Fruit fly (Drosophila melanogaster) whole organism, embryonic: ENCODE measurements around the gene Gr63a.

Source experiments
- Atf-2 ChIP-seq: fragments of 200-800 bp; sonication (Bioruptor generic); optimal IDR thresholded peaks from 2 replicates; lab custom pipeline; 2016; ENCODE audit warnings: missing biosample characterization, missing genetic modification characterization
- B-H1 ChIP-seq: fragments of 200-800 bp; sonication (Bioruptor generic); IDR thresholded peaks from 3 replicates; pipeline ENCODE4 v1.3.6; 2022; ENCODE audit warnings: missing biosample characterization, missing genetic modification characterization
- Bteb2 ChIP-seq: fragments of 200-800 bp; sonication (Bioruptor generic); optimal IDR thresholded peaks from 2 replicates; lab custom pipeline; 2016; ENCODE audit warnings: missing biosample characterization, missing genetic modification characterization
- CG10267 ChIP-seq: fragments of 200-800 bp; sonication (Bioruptor generic); optimal IDR thresholded peaks from 2 replicates; lab custom pipeline; 2018; ENCODE audit warnings: missing biosample characterization, mild to moderate bottlenecking, missing genetic modification characterization, moderate library complexity
- CG10654 ChIP-seq: fragments of 200-800 bp; sonication (Bioruptor generic); optimal IDR thresholded peaks from 2 replicates; lab custom pipeline; 2016; ENCODE audit warnings: missing biosample characterization, missing genetic modification characterization
- CG10959 ChIP-seq: fragments of 200-800 bp; sonication (Bioruptor generic); IDR thresholded peaks from 2 replicates; pipeline ENCODE4 v1.3.6; 2022; ENCODE audit warnings: missing biosample characterization, missing genetic modification characterization
- CG1233 ChIP-seq: fragments of 200-800 bp; sonication (Bioruptor generic); optimal IDR thresholded peaks from 4 replicates; lab custom pipeline; 2018; ENCODE audit warnings: missing biosample characterization, mild to moderate bottlenecking, missing genetic modification characterization
- CG13424 ChIP-seq: fragments of 200-800 bp; sonication (Bioruptor generic); optimal IDR thresholded peaks from 2 replicates; lab custom pipeline; 2019; ENCODE audit warnings: missing biosample characterization, mild to moderate bottlenecking, missing genetic modification characterization, moderate library complexity
- CG14050 ChIP-seq: fragments of 200-800 bp; sonication (Bioruptor generic); IDR thresholded peaks from 3 replicates; pipeline ENCODE4 v1.3.6; 2022; ENCODE audit warnings: missing biosample characterization, missing genetic modification characterization
- CG14667 ChIP-seq: fragments of 200-800 bp; sonication (Bioruptor generic); IDR thresholded peaks from 2 replicates; pipeline ENCODE4 v1.3.6; 2022; ENCODE audit warnings: missing biosample characterization, missing genetic modification characterization
- CG15269 ChIP-seq: fragments of 200-800 bp; sonication (Bioruptor generic); optimal IDR thresholded peaks from 2 replicates; lab custom pipeline; 2018; ENCODE audit warnings: missing biosample characterization, mild to moderate bottlenecking, missing genetic modification characterization, moderate library complexity
- CG1529 ChIP-seq: fragments of 200-800 bp; sonication (Bioruptor generic); optimal IDR thresholded peaks from 3 replicates; lab custom pipeline; 2018; ENCODE audit warnings: missing biosample characterization, missing genetic modification characterization
- CG17612 ChIP-seq: fragments of 200-800 bp; sonication (Bioruptor generic); IDR thresholded peaks from 2 replicates; pipeline ENCODE4 v1.3.6; 2022; ENCODE audit warnings: missing biosample characterization, missing genetic modification characterization
- CG17829 ChIP-seq: fragments of 200-800 bp; optimal IDR thresholded peaks from 2 replicates; lab custom pipeline; 2019; ENCODE audit warnings: missing biosample characterization, mild to moderate bottlenecking, missing genetic modification characterization, moderate library complexity
- CG18764 ChIP-seq: fragments of 200-800 bp; sonication (Bioruptor generic); optimal IDR thresholded peaks from 3 replicates; lab custom pipeline; 2016; ENCODE audit warnings: missing biosample characterization, missing genetic modification characterization
- CG2202 ChIP-seq: fragments of 200-800 bp; sonication (Bioruptor generic); optimal IDR thresholded peaks from 2 replicates; lab custom pipeline; 2018; ENCODE audit warnings: missing biosample characterization, mild to moderate bottlenecking, missing genetic modification characterization
- CG30403 ChIP-seq: fragments of 200-800 bp; sonication (Bioruptor generic); optimal IDR thresholded peaks from 3 replicates; lab custom pipeline; 2016; ENCODE audit warnings: missing biosample characterization, missing genetic modification characterization
- CG3065 ChIP-seq: fragments of 200-800 bp; sonication (Bioruptor generic); optimal IDR thresholded peaks from 2 replicates; lab custom pipeline; 2016; ENCODE audit warnings: missing biosample characterization, missing genetic modification characterization
- CG3163 ChIP-seq: fragments of 200-800 bp; sonication (Bioruptor generic); optimal IDR thresholded peaks from 3 replicates; lab custom pipeline; 2016; ENCODE audit warnings: missing biosample characterization, missing genetic modification characterization
- CG32532 ChIP-seq: fragments of 200-800 bp; sonication (Bioruptor generic); IDR thresholded peaks from 2 replicates; pipeline ENCODE4 v1.3.6; 2022; ENCODE audit warnings: missing biosample characterization, missing genetic modification characterization
- CG5180 ChIP-seq: fragments of 200-800 bp; sonication (Bioruptor generic); optimal IDR thresholded peaks from 3 replicates; lab custom pipeline; 2017; ENCODE audit warnings: missing biosample characterization, missing genetic modification characterization, mild to moderate bottlenecking, moderate library complexity, missing genetic modification reagents
- CG7745 ChIP-seq: fragments of 200-800 bp; sonication (Bioruptor generic); optimal IDR thresholded peaks from 2 replicates; lab custom pipeline; 2018; ENCODE audit warnings: missing biosample characterization, mild to moderate bottlenecking, missing genetic modification characterization, moderate library complexity
- CG7928 ChIP-seq: fragments of 200-800 bp; sonication (Bioruptor generic); optimal IDR thresholded peaks from 2 replicates; lab custom pipeline; 2017; ENCODE audit warnings: missing biosample characterization, mild to moderate bottlenecking, missing genetic modification characterization
- CG8281 ChIP-seq: fragments of 200-800 bp; sonication (Bioruptor generic); optimal IDR thresholded peaks from 2 replicates; lab custom pipeline; 2018; ENCODE audit warnings: missing biosample characterization, mild to moderate bottlenecking, missing genetic modification characterization, moderate library complexity
- Dek ChIP-seq: fragments of 200-800 bp; sonication (Bioruptor generic); optimal IDR thresholded peaks from 3 replicates; lab custom pipeline; 2019; ENCODE audit warnings: missing biosample characterization, mild to moderate bottlenecking, missing genetic modification characterization, moderate library complexity
- Fer3 ChIP-seq: fragments of 200-800 bp; sonication (Bioruptor generic); optimal IDR thresholded peaks from 2 replicates; lab custom pipeline; 2018; ENCODE audit warnings: missing biosample characterization, mild to moderate bottlenecking, missing genetic modification characterization, moderate library complexity
- Gsc ChIP-seq: fragments of 200-800 bp; sonication (Bioruptor generic); IDR thresholded peaks from 2 replicates; pipeline ENCODE4 v1.3.6; 2022; ENCODE audit warnings: missing biosample characterization, missing genetic modification characterization
- Hey ChIP-seq: fragments of 200-800 bp; sonication (Bioruptor generic); optimal IDR thresholded peaks from 3 replicates; lab custom pipeline; 2018; ENCODE audit warnings: missing biosample characterization, mild to moderate bottlenecking, missing genetic modification characterization
- Hmr ChIP-seq: fragments of 200-800 bp; sonication (Bioruptor generic); optimal IDR thresholded peaks from 3 replicates; lab custom pipeline; 2017; ENCODE audit warnings: mild to moderate bottlenecking, missing biosample characterization, missing genetic modification reagents, missing genetic modification characterization
- Hr78 ChIP-seq, 2 experiments: fragments of 200-800 bp in 1 of 2; fragments of >200 bp in 1 of 2; sonication (Bioruptor generic) in 1 of 2; optimal IDR thresholded peaks; 2 replicates each; lab custom pipeline; 2017 to 2019; ENCODE audit warnings: missing biosample characterization in 2 of 2, missing genetic modification characterization in 2 of 2, mild to moderate bottlenecking in 1 of 2, moderate library complexity in 1 of 2
- Hsf ChIP-seq: fragments of 200-800 bp; sonication (Bioruptor generic); optimal IDR thresholded peaks from 3 replicates; lab custom pipeline; 2016; ENCODE audit warnings: missing biosample characterization, missing genetic modification characterization
- Kr ChIP-seq: fragments of 200-800 bp; sonication (Bioruptor generic); optimal IDR thresholded peaks from 2 replicates; lab custom pipeline; 2017; ENCODE audit warnings: missing biosample characterization, mild to moderate bottlenecking, missing genetic modification characterization
- Lim3 ChIP-seq: fragments of 200-800 bp; sonication (Bioruptor generic); IDR thresholded peaks from 2 replicates; pipeline ENCODE4 v1.3.6; 2022; ENCODE audit warnings: missing biosample characterization, missing genetic modification characterization
- MESR4 ChIP-seq: fragments of 200-800 bp; sonication (Bioruptor generic); optimal IDR thresholded peaks from 2 replicates; lab custom pipeline; 2018; ENCODE audit warnings: missing biosample characterization, mild to moderate bottlenecking, missing genetic modification characterization, moderate library complexity
- Sox100B ChIP-seq: fragments of 200-800 bp; sonication (Bioruptor generic); optimal IDR thresholded peaks from 3 replicates; lab custom pipeline; 2018; ENCODE audit warnings: missing biosample characterization, mild to moderate bottlenecking, missing genetic modification characterization
- gcm2 ChIP-seq: fragments of 200-800 bp; sonication (Bioruptor generic); optimal IDR thresholded peaks from 2 replicates; lab custom pipeline; 2016; ENCODE audit warnings: missing biosample characterization, missing genetic modification characterization
- knrl ChIP-seq: fragments of 200-800 bp; sonication (Bioruptor generic); IDR thresholded peaks from 3 replicates; pipeline ENCODE4 v1.3.6; 2022; ENCODE audit warnings: missing biosample characterization, missing genetic modification characterization; ENCODE audit not compliant: partially characterized antibody
- lov ChIP-seq, 2 experiments: fragments of 200-800 bp in 1 of 2; fragments of >200 bp in 1 of 2; sonication (Bioruptor generic) in 1 of 2; IDR thresholded peaks in 1 of 2; optimal IDR thresholded peaks in 1 of 2; 2 replicates in 1 of 2; 3 replicates in 1 of 2; pipeline versions ENCODE4 v1.3.6 to Lab custom; 2017 to 2022; ENCODE audit warnings: missing biosample characterization in 1 of 2, missing genetic modification characterization in 1 of 2
- luna ChIP-seq: fragments of 200-800 bp; sonication (Bioruptor generic); optimal IDR thresholded peaks from 2 replicates; lab custom pipeline; 2016; ENCODE audit warnings: missing biosample characterization, missing genetic modification characterization
- nau ChIP-seq: fragments of 200-800 bp; sonication (Bioruptor generic); optimal IDR thresholded peaks from 3 replicates; lab custom pipeline; 2017; ENCODE audit warnings: missing biosample characterization, mild to moderate bottlenecking, missing genetic modification characterization, missing genetic modification reagents
- nerfin-2 ChIP-seq: fragments of 200-800 bp; sonication (Bioruptor generic); IDR thresholded peaks from 2 replicates; pipeline ENCODE4 v1.3.6; 2022; ENCODE audit warnings: missing biosample characterization, missing genetic modification characterization; ENCODE audit not compliant: partially characterized antibody
- otp ChIP-seq: fragments of 200-800 bp; sonication (Bioruptor generic); IDR thresholded peaks from 3 replicates; pipeline ENCODE4, ENCODE4 v1.3.6; 2022; ENCODE audit warnings: missing biosample characterization, missing genetic modification characterization
- pita ChIP-seq: fragments of 200-800 bp; sonication (Bioruptor generic); optimal IDR thresholded peaks from 2 replicates; lab custom pipeline; 2017; ENCODE audit warnings: missing biosample characterization, mild to moderate bottlenecking, missing genetic modification characterization
- schlank ChIP-seq: fragments of 200-800 bp; sonication (Bioruptor generic); optimal IDR thresholded peaks from 2 replicates; lab custom pipeline; 2018; ENCODE audit warnings: missing biosample characterization, mild to moderate bottlenecking, missing genetic modification characterization
- sens-2 ChIP-seq: fragments of 200-800 bp; sonication (Bioruptor generic); IDR thresholded peaks from 2 replicates; pipeline ENCODE4 v1.3.6; 2022; ENCODE audit warnings: missing biosample characterization, missing genetic modification characterization
- sisA ChIP-seq: fragments of 200-800 bp; sonication (Bioruptor generic); IDR thresholded peaks from 2 replicates; pipeline ENCODE4 v1.3.6; 2022; ENCODE audit warnings: missing biosample characterization, missing genetic modification characterization
- sug ChIP-seq: fragments of 200-800 bp; optimal IDR thresholded peaks from 2 replicates; lab custom pipeline; 2019; ENCODE audit warnings: missing biosample characterization, mild to moderate bottlenecking, missing genetic modification characterization, moderate library complexity
- wdn ChIP-seq: fragments of 200-800 bp; sonication (Bioruptor generic); IDR thresholded peaks from 2 replicates; pipeline ENCODE4 v1.3.6; 2022; ENCODE audit warnings: missing biosample characterization, missing genetic modification characterization

Gr63a gene

DNA sequence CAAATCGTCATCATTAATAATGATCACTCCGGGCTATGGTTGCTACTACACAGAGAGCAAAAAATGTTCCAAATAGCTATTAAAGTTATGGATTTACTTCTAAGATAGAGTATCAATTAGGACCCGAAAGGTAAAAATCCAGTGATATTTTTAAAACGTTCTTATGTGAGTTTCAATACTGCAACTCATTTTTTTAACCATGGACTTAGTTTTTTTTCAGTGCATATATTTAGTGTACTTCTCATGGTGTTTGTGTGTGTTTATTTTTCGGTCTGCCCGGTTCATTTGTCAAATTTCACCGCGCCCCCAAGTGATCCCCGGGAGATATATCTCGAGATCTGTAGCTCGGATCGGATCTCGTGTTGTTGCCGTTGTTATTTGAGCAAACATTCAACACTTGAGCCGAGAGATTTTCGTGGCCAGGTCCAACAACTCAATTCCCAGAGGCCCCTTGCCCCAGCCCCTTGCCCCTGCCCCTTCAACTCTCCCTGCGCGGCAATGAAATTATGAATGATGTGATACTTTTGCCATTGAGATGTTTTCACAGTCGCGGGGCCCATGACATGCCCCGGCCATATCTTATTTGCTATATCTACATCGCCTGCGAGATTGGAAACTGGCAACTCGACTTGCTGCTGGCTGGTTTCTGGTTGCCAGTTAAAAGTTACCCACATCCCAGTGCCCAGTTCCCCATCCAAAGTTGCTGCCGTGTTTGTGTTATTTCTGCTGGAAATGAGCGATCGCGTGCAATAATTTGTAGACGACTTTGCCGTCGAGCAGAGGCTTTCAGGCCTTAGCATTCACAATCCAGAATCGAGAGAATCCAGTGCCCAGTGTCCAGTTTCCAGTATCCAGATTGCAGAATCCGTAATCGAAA lies 33.7 kb downstream of the Gr63a start (continued):
- TF ChIP-seq nerfin-2 (GFP tag; lab: Robert Waterston, UW) (no peak), CG5180 (no peak), CG7928 (GFP tag; lab: Kevin White, UChicago) (no peak), Sox100B (GFP tag; lab: Kevin White, UChicago) (peak; percentile 57), Gsc (GFP tag; lab: Robert Waterston, UW) (0 out of 2 replicates have a peak, but pooled peaks have one; percentile 16), gcm2 (GFP tag; lab: Kevin White, UChicago) (peak; percentile 22), sug (tag; lab: Kevin White, UChicago) (no peak), CG13424 (tag; lab: Kevin White, UChicago) (peak; percentile 73), sisA (GFP tag; lab: Robert Waterston, UW) (peak; percentile 69), CG18764 (GFP tag; lab: Kevin White, UChicago) (peak; percentile 51), wdn (GFP tag; lab: Robert Waterston, UW) (no peak), Hmr (GFP tag; lab: Kevin White, UChicago) (no peak), Hsf (GFP tag; lab: Kevin White, UChicago) (peak; percentile 77), CG17612 (no peak), B-H1 (GFP tag; lab: Robert Waterston, UW) (no peak; the same call in 2 of the 3 replicates), luna (GFP tag; lab: Kevin White, UChicago) (no peak), CG1529 (peak; percentile 62), Hr78 (GFP tag; optimal IDR thresholded peaks at IDR 0.05; lab: Kevin White, UChicago) (peak in 1 of 2 experiments; percentile 56), CG14050 (GFP tag; lab: Robert Waterston, UW) (no peak; the same call in 2 of the 3 replicates), CG3163 (GFP tag; lab: Kevin White, UChicago) (no peak), CG10267 (tag; lab: Kevin White, UChicago) (peak; percentile 83), CG10959 (GFP tag; lab: Robert Waterston, UW) (peak; percentile 85), CG1233 (peak; percentile 9), CG15269 (tag; lab: Kevin White, UChicago) (peak; percentile 35), pita (GFP tag; lab: Kevin White, UChicago) (no peak), CG17829 (peak; percentile 82), otp (peak; percentile 83), knrl (no peak), lov (optimal IDR thresholded peaks at IDR 0.05; lab: Kevin White, UChicago) (no peak), lov (GFP tag; IDR thresholded peaks at IDR 0.05; lab: Robert Waterston, UW) (peak; percentile 73; the same call in 1 of the 3 replicates), Bteb2 (GFP tag; lab: Kevin White, UChicago) (peak; percentile 4), CG10654 (GFP tag; lab: Kevin White, UChicago) (peak; percentile 78), CG3065 (GFP tag; lab: Kevin White, UChicago) (peak; percentile 32), Hey (tag; lab: Kevin White, UChicago) (no peak), Fer3 (peak; percentile 46), Lim3 (GFP tag; lab: Robert Waterston, UW) (no peak), Kr (no peak), nau (GFP tag; lab: Kevin White, UChicago) (peak; percentile 48), CG2202 (tag; lab: Kevin White, UChicago) (peak; percentile 76), Dek (tag; lab: Kevin White, UChicago) (no peak), MESR4 (GFP tag; lab: Kevin White, UChicago) (peak; percentile 3), CG8281 (no peak), Atf-2 (GFP tag; lab: Kevin White, UChicago) (peak; percentile 71), CG7745 (peak; percentile 57), schlank (tag; lab: Kevin White, UChicago) (no peak), sens-2 (GFP tag; lab: Robert Waterston, UW) (peak; percentile 71), CG32532 (GFP tag; lab: Robert Waterston, UW) (no peak), CG30403 (peak; percentile 35), CG14667 (GFP tag; lab: Robert Waterston, UW) (peak; percentile 11; the same call in 1 of the 2 replicates)
